Worm (Caenorhabditis elegans) whole organism, early embryonic: ENCODE measurements around the gene rfc-1.

Experiments
- B0310.2 ChIP-seq: sonication (generic microtip); optimal IDR thresholded peaks from 2 replicates; lab custom pipeline; 2016; ENCODE audit warnings: mild to moderate bottlenecking, missing genetic modification characterization, missing compliant biosample characterization
- F13C5.2 ChIP-seq: sonication (generic microtip); optimal IDR thresholded peaks from 2 replicates; lab custom pipeline; 2017; ENCODE audit warnings: mild to moderate bottlenecking, missing genetic modification characterization, inconsistent platforms, missing compliant biosample characterization
- aly-1 ChIP-seq: sonication (generic microtip); optimal IDR thresholded peaks from 2 replicates; lab custom pipeline; 2016; ENCODE audit warnings: missing genetic modification characterization, missing compliant biosample characterization
- ama-1 ChIP-seq: fragments of 150-350 bp; optimal IDR thresholded peaks from 2 replicates; lab custom pipeline; 2014
- ceh-13 ChIP-seq: fragments of 200-800 bp; sonication (Bioruptor generic); optimal IDR thresholded peaks from 2 replicates; lab custom pipeline; 2018; ENCODE audit warnings: mild to moderate bottlenecking, missing genetic modification characterization, missing compliant biosample characterization
- ceh-36 ChIP-seq: sonication (generic microtip); optimal IDR thresholded peaks from 2 replicates; lab custom pipeline; 2016; ENCODE audit warnings: missing genetic modification characterization, inconsistent platforms, missing compliant biosample characterization
- ets-7 ChIP-seq: sonication (generic microtip); optimal IDR thresholded peaks from 2 replicates; lab custom pipeline; 2016; ENCODE audit warnings: missing genotype, missing genetic modification characterization, missing compliant biosample characterization
- flt-1 ChIP-seq: fragments of 200-800 bp; sonication (Bioruptor generic); IDR thresholded peaks from 2 replicates; pipeline ENCODE4 v1.3.6; 2022; ENCODE audit warnings: missing genetic modification characterization, missing compliant biosample characterization
- hmbx-1 ChIP-seq: sonication (generic microtip); optimal IDR thresholded peaks from 2 replicates; lab custom pipeline; 2016; ENCODE audit warnings: mild to moderate bottlenecking, missing genetic modification characterization, missing compliant biosample characterization
- hmg-4 ChIP-seq: fragments of 200-800 bp; sonication (Bioruptor generic); optimal IDR thresholded peaks from 2 replicates; lab custom pipeline; 2018; ENCODE audit warnings: mild to moderate bottlenecking, missing genetic modification characterization, missing compliant biosample characterization
- hnd-1 ChIP-seq: sonication (generic microtip); optimal IDR thresholded peaks from 2 replicates; lab custom pipeline; 2016; ENCODE audit warnings: missing genetic modification characterization, missing compliant biosample characterization
- pes-1 ChIP-seq: fragments of 200-800 bp; sonication (Bioruptor generic); IDR thresholded peaks from 2 replicates; pipeline ENCODE4 v1.3.6; 2022; ENCODE audit warnings: missing genetic modification reagents, missing genetic modification characterization, missing compliant biosample characterization
- scrt-1 ChIP-seq: fragments of 200-800 bp; sonication (Bioruptor generic); IDR thresholded peaks from 2 replicates; pipeline ENCODE4 v1.3.6; 2022; ENCODE audit warnings: missing genetic modification characterization, missing compliant biosample characterization
- sea-1 ChIP-seq: fragments of 200-800 bp; sonication (Bioruptor generic); conservative IDR thresholded peaks from 2 replicates; pipeline ENCODE4 v1.3.6; 2022; ENCODE audit warnings: missing genetic modification characterization, missing compliant biosample characterization
- tbx-37 ChIP-seq: fragments of 200-800 bp; sonication (Bioruptor generic); conservative IDR thresholded peaks from 2 replicates; pipeline ENCODE4 v1.3.6; 2022; ENCODE audit warnings: missing genetic modification reagents, missing genetic modification characterization, missing compliant biosample characterization
- tra-4 ChIP-seq: sonication (generic microtip); optimal IDR thresholded peaks from 2 replicates; lab custom pipeline; 2017; ENCODE audit warnings: missing genetic modification characterization, missing compliant biosample characterization

Gene rfc-1

ce11 chrV:14595984-14596383, 49.8 kb downstream of the rfc-1 start:
- TF ChIP-seq ceh-36 (tag; lab: Kevin White, UChicago) = no peak
- TF ChIP-seq F13C5.2 = no peak
- TF ChIP-seq pes-1 (GFP tag; lab: Robert Waterston, UW) = no peak
- no peak for TF ChIP-seq scrt-1
- TF ChIP-seq ama-1 (lab: Kevin White, UChicago) = no peak
- no peak for TF ChIP-seq hmg-4 (GFP tag; lab: Kevin White, UChicago)
- no peak for TF ChIP-seq ceh-13 (GFP tag; lab: Kevin White, UChicago)
- no peak for TF ChIP-seq sea-1 (GFP tag; lab: Robert Waterston, UW)
- TF ChIP-seq tbx-37 = no peak
- TF ChIP-seq B0310.2 = no peak
- no peak for TF ChIP-seq ets-7 (tag; lab: Kevin White, UChicago)
- no peak for TF ChIP-seq hnd-1 (tag; lab: Kevin White, UChicago)
- no peak for TF ChIP-seq aly-1 (tag; lab: Kevin White, UChicago)
- TF ChIP-seq hmbx-1 (tag; lab: Kevin White, UChicago) = no peak
- TF ChIP-seq tra-4 = no peak

- TF ChIP-seq B0310.2 (no peak), ceh-13 (GFP tag; lab: Kevin White, UChicago) (no peak), flt-1 (GFP tag; lab: Robert Waterston, UW) (no peak), pes-1 (GFP tag; lab: Robert Waterston, UW) (no peak), ets-7 (tag; lab: Kevin White, UChicago) (no peak), F13C5.2 (no peak), aly-1 (tag; lab: Kevin White, UChicago) (no peak), ama-1 (lab: Kevin White, UChicago) (no peak), ceh-36 (tag; lab: Kevin White, UChicago) (no peak)
Observed at ce11 chrV:14594943-14595342, 50.8 kb downstream of the rfc-1 start.

ce11 chrV:14594103-14594502, 51.7 kb downstream of the rfc-1 start:
- TF ChIP-seq flt-1 (GFP tag; lab: Robert Waterston, UW) = no peak
